Fruit fly (Drosophila melanogaster) whole organism, embryonic: ENCODE measurements around the gene CG9467.
A peak's percentile ranks its signal among the peaks of the same experiment; 100 is the strongest.

ENCODE experiments used
- Atf6 ChIP-seq: fragments of 200-800 bp; sonication (Bioruptor generic); IDR thresholded peaks from 2 replicates; pipeline ENCODE4 v1.3.6; 2022; ENCODE audit warnings: missing biosample characterization, missing genetic modification characterization
- Bdp1 ChIP-seq: fragments of 200-800 bp; sonication (Bioruptor generic); optimal IDR thresholded peaks from 3 replicates; lab custom pipeline; 2016; ENCODE audit warnings: missing biosample characterization, missing genetic modification characterization
- BtbVII ChIP-seq: fragments of 200-800 bp; sonication (Bioruptor generic); optimal IDR thresholded peaks from 3 replicates; lab custom pipeline; 2017; ENCODE audit warnings: missing biosample characterization, mild to moderate bottlenecking, missing genetic modification characterization
- CG10543 ChIP-seq: fragments of 200-800 bp; sonication (Bioruptor generic); optimal IDR thresholded peaks from 3 replicates; lab custom pipeline; 2017; ENCODE audit warnings: missing biosample characterization, mild to moderate bottlenecking, missing genetic modification characterization, moderate library complexity
- CG12071 ChIP-seq: fragments of 200-800 bp; sonication (Bioruptor generic); optimal IDR thresholded peaks from 3 replicates; lab custom pipeline; 2018; ENCODE audit warnings: missing biosample characterization, mild to moderate bottlenecking, missing genetic modification characterization
- CG12769 ChIP-seq: fragments of 200-800 bp; sonication (Bioruptor generic); optimal IDR thresholded peaks from 2 replicates; lab custom pipeline; 2019; ENCODE audit warnings: missing biosample characterization, mild to moderate bottlenecking, missing genetic modification characterization, moderate library complexity
- CG13296 ChIP-seq: fragments of 200-800 bp; sonication (Bioruptor generic); optimal IDR thresholded peaks from 3 replicates; lab custom pipeline; 2018; ENCODE audit warnings: missing biosample characterization, mild to moderate bottlenecking, missing genetic modification characterization
- CG13775 ChIP-seq: fragments of 200-800 bp; sonication (Bioruptor generic); optimal IDR thresholded peaks from 3 replicates; lab custom pipeline; 2017; ENCODE audit warnings: missing biosample characterization, mild to moderate bottlenecking, missing genetic modification characterization
- CG14441 ChIP-seq: fragments of 200-800 bp; sonication (Bioruptor generic); IDR thresholded peaks from 2 replicates; pipeline ENCODE4 v1.3.6; 2022; ENCODE audit warnings: missing biosample characterization, missing genetic modification characterization
- CG15514 ChIP-seq: fragments of 200-800 bp; sonication (Bioruptor generic); optimal IDR thresholded peaks from 3 replicates; lab custom pipeline; 2017; ENCODE audit warnings: missing biosample characterization, missing genetic modification characterization, mild to moderate bottlenecking, moderate library complexity, missing genetic modification reagents
- CG18599 ChIP-seq: fragments of 200-800 bp; sonication (Bioruptor generic); optimal IDR thresholded peaks from 3 replicates; lab custom pipeline; 2017; ENCODE audit warnings: missing biosample characterization, missing genetic modification characterization, mild to moderate bottlenecking, moderate library complexity, missing genetic modification reagents
- CG2120 ChIP-seq: fragments of 200-800 bp; sonication (Bioruptor generic); optimal IDR thresholded peaks from 3 replicates; lab custom pipeline; 2016; ENCODE audit warnings: missing biosample characterization, missing genetic modification characterization
- CG3407 ChIP-seq: fragments of 200-800 bp; sonication (Bioruptor generic); optimal IDR thresholded peaks from 2 replicates; lab custom pipeline; 2018; ENCODE audit warnings: missing biosample characterization, mild to moderate bottlenecking, missing genetic modification characterization
- CG34376 ChIP-seq: fragments of 200-800 bp; sonication (Bioruptor generic); optimal IDR thresholded peaks from 2 replicates; lab custom pipeline; 2018; ENCODE audit warnings: missing biosample characterization, mild to moderate bottlenecking, missing genetic modification characterization
- CG9609 ChIP-seq: fragments of 200-800 bp; sonication (Bioruptor generic); optimal IDR thresholded peaks from 3 replicates; lab custom pipeline; 2016; ENCODE audit warnings: missing biosample characterization, missing genetic modification characterization
- CHES-1-like ChIP-seq: fragments of 200-800 bp; sonication (Bioruptor generic); optimal IDR thresholded peaks from 2 replicates; lab custom pipeline; 2016; ENCODE audit warnings: missing biosample characterization, missing genetic modification characterization
- D ChIP-seq, 2 experiments: fragments of 200-800 bp in 1 of 2; fragments of >200 bp in 1 of 2; sonication (Bioruptor generic) in 1 of 2; optimal IDR thresholded peaks; 2 replicates in 1 of 2; 3 replicates in 1 of 2; lab custom pipeline; 2017; ENCODE audit warnings: mild to moderate bottlenecking in 1 of 2, missing biosample characterization in 1 of 2, missing genetic modification characterization in 1 of 2, missing genetic modification reagents in 1 of 2
- Dad ChIP-seq: fragments of 200-800 bp; sonication (Bioruptor generic); optimal IDR thresholded peaks from 3 replicates; lab custom pipeline; 2016; ENCODE audit warnings: missing biosample characterization, missing genetic modification characterization
- Deaf1 ChIP-seq: fragments of 200-800 bp; optimal IDR thresholded peaks from 3 replicates; lab custom pipeline; 2019; ENCODE audit warnings: missing biosample characterization, mild to moderate bottlenecking, missing genetic modification characterization, moderate library complexity
- Dll ChIP-seq: fragments of 200-800 bp; sonication (Bioruptor generic); IDR thresholded peaks from 4 replicates; pipeline ENCODE4 v1.3.6; 2022; ENCODE audit warnings: missing biosample characterization, missing genetic modification characterization; ENCODE audit not compliant: partially characterized antibody
- ERR ChIP-seq: fragments of 200-800 bp; sonication (Bioruptor generic); optimal IDR thresholded peaks from 2 replicates; lab custom pipeline; 2016; ENCODE audit warnings: missing biosample characterization, missing genetic modification characterization
- Eip74EF ChIP-seq, 2 experiments: fragments of 200-800 bp in 1 of 2; fragments of >200 bp in 1 of 2; sonication (Bioruptor generic) in 1 of 2; optimal IDR thresholded peaks; 2 replicates each; lab custom pipeline; 2017 to 2019; ENCODE audit warnings: missing biosample characterization in 2 of 2, missing genetic modification characterization in 2 of 2, mild to moderate bottlenecking in 1 of 2, moderate library complexity in 1 of 2
- Gug ChIP-seq: fragments of 200-800 bp; sonication (Bioruptor generic); IDR thresholded peaks from 4 replicates; pipeline ENCODE4 v1.3.6; 2022; ENCODE audit warnings: missing biosample characterization, missing genetic modification characterization
- HmgD ChIP-seq: fragments of 200-800 bp; sonication (Bioruptor generic); optimal IDR thresholded peaks from 3 replicates; lab custom pipeline; 2016; ENCODE audit warnings: missing biosample characterization, missing genetic modification characterization
- HmgZ ChIP-seq: fragments of 200-800 bp; sonication (Bioruptor generic); optimal IDR thresholded peaks from 2 replicates; lab custom pipeline; 2018; ENCODE audit warnings: missing biosample characterization, mild to moderate bottlenecking, missing genetic modification characterization
- Hmr ChIP-seq: fragments of 200-800 bp; sonication (Bioruptor generic); optimal IDR thresholded peaks from 3 replicates; lab custom pipeline; 2017; ENCODE audit warnings: mild to moderate bottlenecking, missing biosample characterization, missing genetic modification reagents, missing genetic modification characterization
- Hsf ChIP-seq: fragments of 200-800 bp; sonication (Bioruptor generic); optimal IDR thresholded peaks from 3 replicates; lab custom pipeline; 2016; ENCODE audit warnings: missing biosample characterization, missing genetic modification characterization
- Med ChIP-seq: fragments of 200-800 bp; sonication (Bioruptor generic); peaks from one replicate; lab custom pipeline; 2016; ENCODE audit warnings: missing biosample characterization, missing genetic modification characterization, mild to moderate bottlenecking, inconsistent platforms, moderate library complexity
- Pdp1 ChIP-seq, 2 experiments: fragments of 200-800 bp; sonication (Bioruptor generic); optimal IDR thresholded peaks; 3 replicates each; lab custom pipeline; 2016; ENCODE audit warnings: missing biosample characterization in 2 of 2, missing genetic modification characterization in 2 of 2, mild to moderate bottlenecking in 1 of 2, moderate library complexity in 1 of 2
- Vsx1 ChIP-seq: fragments of 200-800 bp; sonication (Bioruptor generic); optimal IDR thresholded peaks from 2 replicates; lab custom pipeline; 2017; ENCODE audit warnings: missing biosample characterization, mild to moderate bottlenecking, missing genetic modification characterization, missing genetic modification reagents
- abd-A ChIP-seq: fragments of 200-800 bp; sonication (Bioruptor generic); optimal IDR thresholded peaks from 3 replicates; lab custom pipeline; 2019; ENCODE audit warnings: missing biosample characterization, mild to moderate bottlenecking, missing genetic modification characterization, moderate library complexity
- al ChIP-seq: fragments of 200-800 bp; sonication (Bioruptor generic); IDR thresholded peaks from 2 replicates; pipeline ENCODE4 v1.3.6; 2022; ENCODE audit warnings: missing biosample characterization, missing genetic modification characterization
- ato ChIP-seq: fragments of 200-800 bp; sonication (Bioruptor generic); IDR thresholded peaks from 2 replicates; pipeline ENCODE4 v1.3.6; 2022; ENCODE audit warnings: missing biosample characterization, missing genetic modification characterization; ENCODE audit not compliant: partially characterized antibody
- chinmo ChIP-seq: fragments of 200-800 bp; sonication (Bioruptor generic); IDR thresholded peaks from 4 replicates; pipeline ENCODE4 v1.3.6; 2022; ENCODE audit warnings: missing biosample characterization, missing genetic modification characterization; ENCODE audit not compliant: partially characterized antibody
- crp ChIP-seq, 2 experiments: fragments of 200-800 bp; sonication (Bioruptor generic); optimal IDR thresholded peaks; 2 replicates in 1 of 2; 3 replicates in 1 of 2; lab custom pipeline; 2017; ENCODE audit warnings: missing biosample characterization in 2 of 2, missing genetic modification characterization in 2 of 2, mild to moderate bottlenecking in 1 of 2, moderate library complexity in 1 of 2
- cwo ChIP-seq: fragments of 200-800 bp; sonication (Bioruptor generic); optimal IDR thresholded peaks from 3 replicates; lab custom pipeline; 2017; ENCODE audit warnings: missing biosample characterization, missing genetic modification characterization, mild to moderate bottlenecking, moderate library complexity, missing genetic modification reagents
- exex ChIP-seq: fragments of 200-800 bp; sonication (Bioruptor generic); optimal IDR thresholded peaks from 4 replicates; lab custom pipeline; 2018; ENCODE audit warnings: missing biosample characterization, mild to moderate bottlenecking, missing genetic modification characterization, moderate library complexity
- ftz-f1 ChIP-seq: fragments of 200-800 bp; sonication (Bioruptor generic); optimal IDR thresholded peaks from 2 replicates; lab custom pipeline; 2016; ENCODE audit warnings: missing biosample characterization, missing genetic modification characterization
- gcm ChIP-seq: fragments of 200-800 bp; sonication (Bioruptor generic); optimal IDR thresholded peaks from 2 replicates; lab custom pipeline; 2019; ENCODE audit warnings: missing biosample characterization, mild to moderate bottlenecking, missing genetic modification characterization, moderate library complexity
- grn ChIP-seq: fragments of 200-800 bp; sonication (Bioruptor generic); optimal IDR thresholded peaks from 3 replicates; lab custom pipeline; 2017; ENCODE audit warnings: missing biosample characterization, missing genetic modification characterization
- h ChIP-seq: fragments of >200 bp; optimal IDR thresholded peaks from 2 replicates; lab custom pipeline; 2017
- kay ChIP-seq: fragments of 200-800 bp; sonication (Bioruptor generic); optimal IDR thresholded peaks from 2 replicates; lab custom pipeline; 2016; ENCODE audit warnings: missing biosample characterization, missing genetic modification characterization
- lab ChIP-seq: fragments of 200-800 bp; sonication (Bioruptor generic); optimal IDR thresholded peaks from 3 replicates; lab custom pipeline; 2017; ENCODE audit warnings: missing biosample characterization, missing genetic modification characterization, mild to moderate bottlenecking, moderate library complexity, missing genetic modification reagents
- mirr ChIP-seq: fragments of 200-800 bp; sonication (Bioruptor generic); optimal IDR thresholded peaks from 3 replicates; lab custom pipeline; 2018; ENCODE audit warnings: missing biosample characterization, mild to moderate bottlenecking, missing genetic modification characterization
- pita ChIP-seq: fragments of 200-800 bp; sonication (Bioruptor generic); optimal IDR thresholded peaks from 2 replicates; lab custom pipeline; 2017; ENCODE audit warnings: missing biosample characterization, mild to moderate bottlenecking, missing genetic modification characterization
- ranshi ChIP-seq: fragments of 200-800 bp; sonication (Bioruptor generic); IDR thresholded peaks from 2 replicates; pipeline ENCODE4 v1.3.6; 2022; ENCODE audit warnings: missing biosample characterization, missing genetic modification characterization
- schlank ChIP-seq: fragments of 200-800 bp; sonication (Bioruptor generic); optimal IDR thresholded peaks from 2 replicates; lab custom pipeline; 2018; ENCODE audit warnings: missing biosample characterization, mild to moderate bottlenecking, missing genetic modification characterization
- sug ChIP-seq: fragments of 200-800 bp; optimal IDR thresholded peaks from 2 replicates; lab custom pipeline; 2019; ENCODE audit warnings: missing biosample characterization, mild to moderate bottlenecking, missing genetic modification characterization, moderate library complexity

The CG9467 gene

dm6 chr3R:9774147-9774546 lies 26.7 kb downstream of the CG9467 start, which contains the start of gene Whamy:
Gene Whamy (minus strand): TSS chr3R:9774419.
- TF ChIP-seq CHES-1-like (GFP tag; lab: Kevin White, UChicago) (no peak), Med (GFP tag; lab: Kevin White, UChicago) (peak; percentile 70), Pdp1 (GFP tag; optimal IDR thresholded peaks at IDR 0.05; lab: Kevin White, UChicago) (peak in 1 of 2 experiments; percentile 9), lab (GFP tag; lab: Kevin White, UChicago) (peak; percentile 66), kay (GFP tag; lab: Kevin White, UChicago) (peak; percentile 44), CG14441 (GFP tag; lab: Robert Waterston, UW) (no peak), CG13296 (GFP tag; lab: Kevin White, UChicago) (peak; percentile 5), Deaf1 (tag; lab: Kevin White, UChicago) (peak; percentile 82), CG10543 (peak; percentile 73), exex (peak; percentile 74), schlank (no peak), CG12769 (tag; lab: Kevin White, UChicago) (peak; percentile 11), CG18599 (GFP tag; lab: Kevin White, UChicago) (peak; percentile 36), mirr (GFP tag; lab: Kevin White, UChicago) (peak; percentile 77), h (lab: Kevin White, UChicago) (no peak), CG12071 (GFP tag; lab: Kevin White, UChicago) (no peak), Hmr (GFP tag; lab: Kevin White, UChicago) (peak; percentile 20), CG34376 (peak; percentile 76), ato (GFP tag; lab: Robert Waterston, UW) (no peak), Hsf (GFP tag; lab: Kevin White, UChicago) (no peak), Bdp1 (GFP tag; lab: Kevin White, UChicago) (no peak), sug (tag; lab: Kevin White, UChicago) (peak; percentile 75), chinmo (GFP tag; lab: Robert Waterston, UW) (0 out of 4 replicates have a peak, but pooled peaks have one; percentile 33), ERR (GFP tag; lab: Kevin White, UChicago) (no peak), cwo (GFP tag; lab: Kevin White, UChicago) (no peak), grn (GFP tag; lab: Kevin White, UChicago) (peak; percentile 62), HmgZ (tag; lab: Kevin White, UChicago) (peak; percentile 21), ftz-f1 (GFP tag; lab: Kevin White, UChicago) (peak; percentile 49), gcm (no peak), Vsx1 (GFP tag; lab: Kevin White, UChicago) (peak; percentile 25)

DNA sequence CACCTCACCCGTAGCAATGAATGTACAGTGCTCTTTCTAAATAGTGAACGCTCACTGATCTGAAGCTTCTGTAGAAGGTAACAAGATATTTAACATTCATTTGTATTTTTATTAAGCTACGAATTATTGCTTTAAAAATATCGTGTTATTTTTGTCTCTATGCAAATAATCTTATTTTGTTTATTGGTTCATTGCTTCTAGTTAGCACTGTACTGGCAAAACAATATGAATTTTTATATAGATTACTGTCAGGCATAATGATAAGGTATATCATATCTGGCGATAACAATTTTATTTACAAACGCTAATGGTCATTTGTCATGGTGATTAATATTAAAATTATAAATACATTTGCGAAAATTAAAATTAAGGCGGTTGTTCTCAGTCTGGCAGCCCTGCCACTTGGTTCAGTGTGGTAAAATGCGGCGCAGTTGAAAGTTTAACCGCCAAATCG lies 29.3 kb downstream of the CG9467 start, which contains the start of gene CG9471:
CG9471 (minus strand) TSS at position 24 of the 454 bp plus-strand sequence.
- TF ChIP-seq D (optimal IDR thresholded peaks at IDR 0.05; lab: Kevin White, UChicago) (no peak), D (GFP tag; optimal IDR thresholded peaks at IDR 0.05; lab: Kevin White, UChicago) (peak; percentile 78), pita (GFP tag; lab: Kevin White, UChicago) (no peak), Gug (peak; percentile 89), CG9609 (peak; percentile 84), CG2120 (GFP tag; lab: Kevin White, UChicago) (peak; percentile 96), Dad (GFP tag; lab: Kevin White, UChicago) (peak; percentile 75), Atf6 (GFP tag; lab: Robert Waterston, UW) (peak; percentile 94), gcm (peak; percentile 94), HmgD (peak; percentile 47), BtbVII (GFP tag; lab: Kevin White, UChicago) (peak; percentile 89), CG3407 (peak; percentile 75), Eip74EF (GFP tag; optimal IDR thresholded peaks at IDR 0.05; lab: Kevin White, UChicago) (peak in 1 of 2 experiments; percentile 90), crp (GFP tag; optimal IDR thresholded peaks at IDR 0.05; lab: Kevin White, UChicago) (peak in 1 of 2 experiments; percentile 38), ranshi (GFP tag; lab: Robert Waterston, UW) (peak; percentile 94), abd-A (no peak), CG15514 (GFP tag; lab: Kevin White, UChicago) (peak; percentile 87), CG13775 (GFP tag; lab: Kevin White, UChicago) (peak; percentile 91), Deaf1 (tag; lab: Kevin White, UChicago) (peak; percentile 73), Dll (GFP tag; lab: Robert Waterston, UW) (no peak), al (GFP tag; lab: Robert Waterston, UW) (peak; percentile 87)
